Worm (Caenorhabditis elegans) whole organism, L1 larva: ENCODE measurements around the gene col-118.
A peak's percentile ranks its signal among the peaks of the same experiment; 100 is the strongest.

Experiments used
- C16A3.4 ChIP-seq: fragments of 150-350 bp; optimal IDR thresholded peaks from 2 replicates; lab custom pipeline; 2014; ENCODE audit warnings: missing biosample characterization, missing genetic modification characterization
- alr-1 ChIP-seq: fragments of 200-800 bp; sonication (Bioruptor generic); optimal IDR thresholded peaks from 2 replicates; lab custom pipeline; 2018; ENCODE audit warnings: borderline replicate concordance, mild to moderate bottlenecking, missing genetic modification characterization, missing compliant biosample characterization
- aly-2 ChIP-seq: fragments of 150-350 bp; optimal IDR thresholded peaks from 2 replicates; lab custom pipeline; 2014; ENCODE audit warnings: missing biosample characterization, missing genetic modification characterization
- ama-1 ChIP-seq: fragments of 150-350 bp; optimal IDR thresholded peaks from 2 replicates; lab custom pipeline; 2014
- blmp-1 ChIP-seq: fragments of 150-350 bp; optimal IDR thresholded peaks from 2 replicates; lab custom pipeline; 2014; ENCODE audit warnings: missing biosample characterization, missing genetic modification characterization
- ceh-63 ChIP-seq: fragments of 200-800 bp; sonication (Bioruptor generic); optimal IDR thresholded peaks from 2 replicates; lab custom pipeline; 2018; ENCODE audit warnings: mild to moderate bottlenecking, missing genetic modification characterization, missing compliant biosample characterization
- ceh-8 ChIP-seq: fragments of 200-800 bp; sonication (Bioruptor generic); optimal IDR thresholded peaks from 2 replicates; lab custom pipeline; 2018; ENCODE audit warnings: mild to moderate bottlenecking, missing genetic modification characterization, moderate library complexity, missing compliant biosample characterization
- ceh-82 ChIP-seq, 3 experiments: fragments of 150-350 bp in 1 of 3; sonication (generic microtip) in 2 of 3; optimal IDR thresholded peaks; 2 replicates each; lab custom pipeline; 2014 to 2017; ENCODE audit warnings: missing biosample characterization in 3 of 3, missing genetic modification characterization in 3 of 3
- ceh-88 ChIP-seq: fragments of 200-800 bp; sonication (Bioruptor generic); IDR thresholded peaks from 2 replicates; pipeline ENCODE4 v1.3.6; 2022; ENCODE audit warnings: missing genetic modification characterization, missing compliant biosample characterization
- ceh-90 ChIP-seq: sonication (generic microtip); optimal IDR thresholded peaks from 2 replicates; lab custom pipeline; 2016; ENCODE audit warnings: missing genetic modification characterization, missing compliant biosample characterization
- ces-1 ChIP-seq: fragments of 150-350 bp; optimal IDR thresholded peaks from 2 replicates; lab custom pipeline; 2014; ENCODE audit warnings: missing biosample characterization, missing genetic modification reagents, missing genetic modification characterization
- dsc-1 ChIP-seq: sonication (generic microtip); optimal IDR thresholded peaks from 2 replicates; lab custom pipeline; 2016; ENCODE audit warnings: mild to moderate bottlenecking, missing genetic modification characterization, missing compliant biosample characterization
- efl-1 ChIP-seq, 4 experiments: fragments of 150-350 bp; optimal IDR thresholded peaks in 3 of 4; peaks in 1 of 4; 1 replicate in 1 of 4; 2 replicates in 3 of 4; lab custom pipeline; 2014; ENCODE audit warnings: missing biosample characterization in 2 of 4, missing genetic modification characterization in 2 of 4, missing genetic modification reagents in 2 of 4
- efl-3 ChIP-seq: fragments of 200-800 bp; sonication (Bioruptor generic); optimal IDR thresholded peaks from 2 replicates; lab custom pipeline; 2018; ENCODE audit warnings: mild to moderate bottlenecking, missing genetic modification characterization, missing compliant biosample characterization
- egl-13 ChIP-seq: sonication (generic microtip); optimal IDR thresholded peaks from 2 replicates; lab custom pipeline; 2016; ENCODE audit warnings: missing genotype, missing genetic modification reagents, missing genetic modification characterization, missing compliant biosample characterization
- elt-2 ChIP-seq: sonication (generic microtip); optimal IDR thresholded peaks from 2 replicates; lab custom pipeline; 2016; ENCODE audit warnings: missing genetic modification characterization, mild to moderate bottlenecking, inconsistent platforms, missing compliant biosample characterization, missing genetic modification reagents
- elt-3 ChIP-seq, 6 experiments: fragments of 150-350 bp in 1 of 6; sonication (generic microtip); optimal IDR thresholded peaks; 2 replicates each; lab custom pipeline; 2017 to 2018; ENCODE audit warnings: missing biosample characterization in 6 of 6, missing genetic modification characterization in 6 of 6, inconsistent platforms in 1 of 6
- ets-5 ChIP-seq: fragments of 200-800 bp; sonication (Bioruptor generic); IDR thresholded peaks from 2 replicates; pipeline ENCODE4 v1.3.6; 2022; ENCODE audit warnings: missing genetic modification characterization, missing compliant biosample characterization
- fkh-4 ChIP-seq: sonication (generic microtip); optimal IDR thresholded peaks from 2 replicates; lab custom pipeline; 2016; ENCODE audit warnings: missing compliant biosample characterization, missing genetic modification characterization, borderline replicate concordance
- fos-1 ChIP-seq: fragments of 150-350 bp; optimal IDR thresholded peaks from 2 replicates; lab custom pipeline; 2014; ENCODE audit warnings: missing biosample characterization, missing genetic modification characterization
- hlh-17 ChIP-seq: fragments of 200-800 bp; sonication (Bioruptor generic); optimal IDR thresholded peaks from 2 replicates; lab custom pipeline; 2018; ENCODE audit warnings: missing genetic modification characterization, mild to moderate bottlenecking, missing compliant biosample characterization, moderate library complexity, borderline replicate concordance
- hlh-4 ChIP-seq: sonication (generic microtip); optimal IDR thresholded peaks from 2 replicates; lab custom pipeline; 2016; ENCODE audit warnings: mild to moderate bottlenecking, missing genetic modification characterization, missing compliant biosample characterization
- hpl-2 ChIP-seq: fragments of 150-350 bp; optimal IDR thresholded peaks from 2 replicates; lab custom pipeline; 2014; ENCODE audit warnings: missing biosample characterization, missing genetic modification reagents, missing genetic modification characterization
- irx-1 ChIP-seq: sonication (generic microtip); optimal IDR thresholded peaks from 2 replicates; lab custom pipeline; 2016; ENCODE audit warnings: missing genetic modification characterization, missing compliant biosample characterization
- lin-14 ChIP-seq: fragments of 200-800 bp; sonication (Bioruptor generic); optimal IDR thresholded peaks from 2 replicates; lab custom pipeline; 2018; ENCODE audit warnings: mild to moderate bottlenecking, missing genetic modification characterization, moderate library complexity, missing compliant biosample characterization
- lin-15B ChIP-seq: fragments of 150-350 bp; sonication (generic microtip); optimal IDR thresholded peaks from 3 replicates; lab custom pipeline; 2014; ENCODE audit warnings: missing biosample characterization, missing genetic modification characterization
- lin-39 ChIP-seq: fragments of 150-350 bp; optimal IDR thresholded peaks from 2 replicates; lab custom pipeline; 2014; ENCODE audit warnings: missing biosample characterization, missing genetic modification reagents, missing genetic modification characterization
- lir-3 ChIP-seq: sonication (generic microtip); optimal IDR thresholded peaks from 2 replicates; lab custom pipeline; 2016; ENCODE audit warnings: mild to moderate bottlenecking, missing genetic modification characterization, moderate library complexity, missing compliant biosample characterization; ENCODE audit not compliant: poor library complexity
- lsy-2 ChIP-seq, 2 experiments: fragments of 150-350 bp; optimal IDR thresholded peaks; 2 replicates each; lab custom pipeline; 2014; ENCODE audit warnings: missing biosample characterization in 2 of 2, missing genetic modification characterization in 2 of 2
- mab-9 ChIP-seq: fragments of 200-800 bp; sonication (Bioruptor generic); IDR thresholded peaks from 2 replicates; pipeline ENCODE4 v1.3.6; 2022; ENCODE audit warnings: missing genetic modification reagents, missing genetic modification characterization, missing compliant biosample characterization
- nhr-12 ChIP-seq: sonication (generic microtip); optimal IDR thresholded peaks from 2 replicates; lab custom pipeline; 2017; ENCODE audit warnings: missing biosample characterization, missing genetic modification characterization
- nhr-19 ChIP-seq: fragments of 200-800 bp; sonication (Bioruptor generic); conservative IDR thresholded peaks from 2 replicates; pipeline ENCODE4 v1.3.6; 2022; ENCODE audit warnings: missing genetic modification characterization, missing compliant biosample characterization
- nhr-237 ChIP-seq: fragments of 150-350 bp; optimal IDR thresholded peaks from 2 replicates; lab custom pipeline; 2014; ENCODE audit warnings: missing biosample characterization, missing genetic modification characterization
- nhr-28 ChIP-seq: fragments of 150-350 bp; optimal IDR thresholded peaks from 2 replicates; lab custom pipeline; 2014; ENCODE audit warnings: missing biosample characterization, missing genetic modification characterization
- nhr-47 ChIP-seq: sonication (generic microtip); optimal IDR thresholded peaks from 2 replicates; lab custom pipeline; 2016; ENCODE audit warnings: mild to moderate bottlenecking, missing genetic modification characterization, moderate library complexity, missing compliant biosample characterization
- nhr-71 ChIP-seq: sonication (generic microtip); optimal IDR thresholded peaks from 2 replicates; lab custom pipeline; 2016; ENCODE audit warnings: mild to moderate bottlenecking, missing genetic modification characterization, moderate library complexity, missing compliant biosample characterization
- nhr-76 ChIP-seq: sonication (generic microtip); optimal IDR thresholded peaks from 2 replicates; lab custom pipeline; 2017; ENCODE audit warnings: missing biosample characterization, missing genetic modification characterization
- nhr-85 ChIP-seq: sonication (generic microtip); peaks from one replicate; lab custom pipeline; 2016; ENCODE audit warnings: missing genetic modification characterization, inconsistent platforms, missing compliant biosample characterization
- pqm-1 ChIP-seq: sonication (generic microtip); optimal IDR thresholded peaks from 3 replicates; lab custom pipeline; 2017; ENCODE audit warnings: missing biosample characterization, missing genetic modification characterization
- snpc-4 ChIP-seq: fragments of 150-350 bp; optimal IDR thresholded peaks from 2 replicates; lab custom pipeline; 2014; ENCODE audit warnings: missing biosample characterization, missing genetic modification characterization
- snu-23 ChIP-seq: sonication (generic microtip); optimal IDR thresholded peaks from 2 replicates; lab custom pipeline; 2016; ENCODE audit warnings: missing genetic modification characterization, missing compliant biosample characterization
- sptf-1 ChIP-seq: fragments of 150-350 bp; optimal IDR thresholded peaks from 2 replicates; lab custom pipeline; 2014; ENCODE audit warnings: missing biosample characterization, missing genetic modification characterization
- sup-37 ChIP-seq: fragments of 200-800 bp; sonication (Bioruptor generic); optimal IDR thresholded peaks from 2 replicates; lab custom pipeline; 2018; ENCODE audit warnings: mild to moderate bottlenecking, missing genetic modification characterization, missing compliant biosample characterization
- tbx-2 ChIP-seq: sonication (generic microtip); optimal IDR thresholded peaks from 2 replicates; lab custom pipeline; 2016; ENCODE audit warnings: missing genetic modification characterization, missing compliant biosample characterization
- tlp-1 ChIP-seq: fragments of 150-350 bp; optimal IDR thresholded peaks from 2 replicates; lab custom pipeline; 2014; ENCODE audit warnings: missing biosample characterization, missing genetic modification characterization
- unc-98 ChIP-seq: fragments of 200-800 bp; sonication (Bioruptor generic); IDR thresholded peaks from 2 replicates; pipeline ENCODE4 v1.3.6; 2022; ENCODE audit warnings: missing genetic modification characterization, missing compliant biosample characterization
- vab-15 ChIP-seq: sonication (generic microtip); optimal IDR thresholded peaks from 2 replicates; lab custom pipeline; 2017; ENCODE audit warnings: missing genotype, mild to moderate bottlenecking, missing genetic modification characterization, missing compliant biosample characterization
- xbp-1 ChIP-seq: sonication (generic microtip); optimal IDR thresholded peaks from 2 replicates; lab custom pipeline; 2016; ENCODE audit warnings: missing genetic modification characterization, missing compliant biosample characterization
- zag-1 ChIP-seq: fragments of 150-350 bp; optimal IDR thresholded peaks from 2 replicates; lab custom pipeline; 2014; ENCODE audit warnings: missing biosample characterization, missing genetic modification characterization

The col-118 gene

ce11 chrIV:8819471-8819870, 28.5 kb upstream of the col-118 start:
- no peak for TF ChIP-seq hpl-2 (GFP tag; lab: Kevin White, UChicago)
- no peak for TF ChIP-seq unc-98 (GFP tag; lab: Robert Waterston, UW)
- no peak for TF ChIP-seq vab-15 (tag; lab: Kevin White, UChicago)
- no peak for TF ChIP-seq hlh-17 (GFP tag; lab: Kevin White, UChicago)
- no peak for TF ChIP-seq alr-1 (tag; lab: Kevin White, UChicago)
- TF ChIP-seq irx-1 (tag; lab: Kevin White, UChicago) = no peak
- no peak for TF ChIP-seq nhr-237 (tag; lab: Kevin White, UChicago)
- no peak for TF ChIP-seq nhr-85 (tag; lab: Kevin White, UChicago)
- TF ChIP-seq fos-1 = no peak
- no peak for TF ChIP-seq ama-1 (lab: Kevin White, UChicago)
- no peak for TF ChIP-seq ceh-90
- no peak for TF ChIP-seq dsc-1
- TF ChIP-seq tbx-2 = no peak
- TF ChIP-seq nhr-47 = no peak
- TF ChIP-seq blmp-1 (tag; lab: Kevin White, UChicago) = no peak
- TF ChIP-seq hlh-4 (tag; lab: Kevin White, UChicago) = no peak
- no peak for TF ChIP-seq fkh-4 (tag; lab: Kevin White, UChicago)
- no peak for TF ChIP-seq ceh-82 (tag; optimal IDR thresholded peaks at IDR 0.05; lab: Kevin White, UChicago)
- TF ChIP-seq nhr-19 (GFP tag; lab: Robert Waterston, UW) = no peak

DNA sequence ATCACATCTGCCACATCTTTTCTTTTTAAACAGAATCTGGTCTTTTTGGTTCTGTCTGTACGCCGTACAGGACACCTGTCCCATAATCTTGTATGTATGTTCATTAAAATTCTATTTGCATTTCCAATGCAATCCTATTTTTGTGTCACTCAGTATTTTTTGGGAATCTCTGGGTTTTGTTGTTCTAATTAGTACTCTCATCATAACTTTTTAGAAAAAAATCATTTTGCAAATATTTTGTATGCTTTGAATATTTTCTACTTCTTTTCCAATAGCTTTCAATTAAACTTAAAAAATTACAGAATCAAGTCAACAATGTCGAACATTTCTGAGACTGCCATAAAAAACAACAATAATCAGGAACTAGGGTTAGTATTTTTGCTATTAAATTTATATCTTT, 28.0 kb upstream of the col-118 start, which contains the start of gene T28C6.3:
Gene T28C6.3 (plus strand): TSS at position 301 of the 400 bp plus-strand sequence.
- TF ChIP-seq efl-3 (GFP tag; lab: Kevin White, UChicago) (no peak), efl-1 (optimal IDR thresholded peaks at IDR 0.05; lab: Kevin White, UChicago) (no peak), efl-1 (GFP tag; optimal IDR thresholded peaks at IDR 0.05 in 1 of 2; lab: Kevin White, UChicago) (peak in 1 of 2 experiments; percentile 9)

ce11 chrIV:8821147-8821546, 26.9 kb upstream of the col-118 start, which contains the start of gene T28C6.5:
Gene T28C6.5 (plus strand): TSS chrIV:8821447.
- TF ChIP-seq nhr-237 (tag; lab: Kevin White, UChicago) (no peak), lin-39 (tag; lab: Kevin White, UChicago) (no peak), elt-2 (tag; lab: Kevin White, UChicago) (no peak), zag-1 (no peak), tlp-1 (no peak), mab-9 (no peak), lin-15B (no peak), ceh-63 (GFP tag; lab: Kevin White, UChicago) (no peak)

ce11 chrIV:8822598-8822997, 25.4 kb upstream of the col-118 start:
- TF ChIP-seq ceh-63 (GFP tag; lab: Kevin White, UChicago) = no peak
- no peak for TF ChIP-seq nhr-12 (tag; lab: Kevin White, UChicago)
- no peak for TF ChIP-seq ceh-8
- TF ChIP-seq nhr-76 (tag; lab: Kevin White, UChicago) = no peak
- TF ChIP-seq egl-13 (tag; lab: Kevin White, UChicago) = no peak
- TF ChIP-seq tbx-2 = peak; percentile 12
- TF ChIP-seq C16A3.4 (tag; lab: Kevin White, UChicago) = no peak
- TF ChIP-seq sup-37 = no peak
- no peak for TF ChIP-seq lir-3 (tag; lab: Kevin White, UChicago)
- TF ChIP-seq blmp-1 (tag; lab: Kevin White, UChicago) = no peak
- TF ChIP-seq lin-14 (GFP tag; lab: Kevin White, UChicago) = peak; percentile 28
- TF ChIP-seq snu-23 (GFP tag; lab: Kevin White, UChicago) = no peak
- TF ChIP-seq elt-3 (tag; optimal IDR thresholded peaks at IDR 0.05; lab: Kevin White, UChicago) = peak in 2 of 6 experiments; percentile 18 to 36
- no peak for TF ChIP-seq lsy-2 (tag; optimal IDR thresholded peaks at IDR 0.05; lab: Kevin White, UChicago)
- no peak for TF ChIP-seq ces-1 (GFP tag; lab: Kevin White, UChicago)
- no peak for TF ChIP-seq dsc-1
- no peak for TF ChIP-seq nhr-237 (tag; lab: Kevin White, UChicago)
- no peak for TF ChIP-seq ceh-88 (GFP tag; lab: Robert Waterston, UW)
- no peak for TF ChIP-seq ets-5 (GFP tag; lab: Robert Waterston, UW)
- no peak for TF ChIP-seq xbp-1 (tag; lab: Kevin White, UChicago)
- TF ChIP-seq nhr-71 (tag; lab: Kevin White, UChicago) = peak; percentile 24
- no peak for TF ChIP-seq nhr-28 (tag; lab: Kevin White, UChicago)
- TF ChIP-seq aly-2 (tag; lab: Kevin White, UChicago) = peak; percentile 92
- TF ChIP-seq pqm-1 (tag; lab: Kevin White, UChicago) = no peak
- no peak for TF ChIP-seq snpc-4
- TF ChIP-seq sptf-1 (tag; lab: Kevin White, UChicago) = no peak
